Fruit fly (Drosophila melanogaster) whole organism, adult: Measurements from ENCODE around the gene CG12725.

ENCODE experiments used
- CG12768 ChIP-seq: fragments of 200-800 bp; sonication (Bioruptor generic); optimal IDR thresholded peaks from 2 replicates; lab custom pipeline; 2017; ENCODE audit warnings: missing biosample characterization, missing genetic modification characterization, mild to moderate bottlenecking, moderate library complexity, missing genetic modification reagents
- CG14711 ChIP-seq: fragments of 200-800 bp; sonication (Bioruptor generic); optimal IDR thresholded peaks from 2 replicates; lab custom pipeline; 2018; ENCODE audit warnings: missing biosample characterization, mild to moderate bottlenecking, missing genetic modification characterization, moderate library complexity
- CG1620 ChIP-seq: fragments of 200-800 bp; sonication (Bioruptor generic); optimal IDR thresholded peaks from 2 replicates; lab custom pipeline; 2016; ENCODE audit warnings: missing biosample characterization, missing genetic modification characterization
- CG7101 ChIP-seq: fragments of 200-800 bp; sonication (Bioruptor generic); optimal IDR thresholded peaks from 2 replicates; lab custom pipeline; 2018; ENCODE audit warnings: missing biosample characterization, mild to moderate bottlenecking, missing genetic modification characterization, moderate library complexity
- Clk ChIP-seq: fragments of 200-800 bp; sonication (Bioruptor generic); optimal IDR thresholded peaks from 2 replicates; lab custom pipeline; 2017; ENCODE audit warnings: missing biosample characterization, missing genetic modification characterization
- Hr96 ChIP-seq: fragments of 200-800 bp; sonication (Bioruptor generic); optimal IDR thresholded peaks from 2 replicates; lab custom pipeline; 2016; ENCODE audit warnings: missing biosample characterization, missing genetic modification characterization
- Mnt ChIP-seq: fragments of 200-800 bp; sonication (Bioruptor generic); optimal IDR thresholded peaks from 2 replicates; lab custom pipeline; 2016; ENCODE audit warnings: missing biosample characterization, mild to moderate bottlenecking, missing genetic modification characterization
- ovo ChIP-seq: fragments of 200-800 bp; sonication (Bioruptor generic); optimal IDR thresholded peaks from 2 replicates; lab custom pipeline; 2016; ENCODE audit warnings: missing biosample characterization, missing genetic modification characterization
- tj ChIP-seq: fragments of 200-800 bp; sonication (Bioruptor generic); optimal IDR thresholded peaks from 3 replicates; lab custom pipeline; 2017; ENCODE audit warnings: missing biosample characterization, mild to moderate bottlenecking, missing genetic modification characterization, moderate library complexity

DNA sequence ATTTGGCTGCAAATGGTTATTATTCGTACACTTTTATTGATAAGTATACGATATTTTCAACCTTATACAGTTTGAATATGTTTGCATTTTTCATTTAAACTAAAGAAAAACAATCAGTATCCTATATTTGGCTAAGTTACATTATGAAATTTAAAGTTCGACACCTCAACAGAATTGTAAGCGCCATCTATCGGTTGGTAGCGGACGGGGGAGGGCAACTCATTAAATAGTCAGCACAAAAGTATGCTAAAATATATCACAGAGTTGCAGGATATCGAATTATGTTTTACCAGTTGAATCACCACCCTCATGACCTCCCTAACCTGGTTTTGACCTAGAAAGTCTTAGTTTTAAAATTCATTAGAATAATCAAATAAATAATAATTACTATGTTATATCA lies 1.4 kb downstream of the CG12725 start:
- TF ChIP-seq CG14711 (tag; lab: Kevin White, UChicago) (no peak), CG1620 (no peak), CG7101 (tag; lab: Kevin White, UChicago) (no peak), Mnt (GFP tag; lab: Kevin White, UChicago) (no peak), ovo (GFP tag; lab: Kevin White, UChicago) (no peak), tj (GFP tag; lab: Kevin White, UChicago) (no peak), CG12768 (GFP tag; lab: Kevin White, UChicago) (no peak), Hr96 (GFP tag; lab: Kevin White, UChicago) (peak; percentile 2), Clk (GFP tag; lab: Kevin White, UChicago) (no peak)
